Worm (Caenorhabditis elegans) whole organism, mixed stage, embryonic: ENCODE results near the gene B0244.4.

ENCODE experiments used
- ham-2 ChIP-seq: fragments of 200-800 bp; sonication (Bioruptor generic); optimal IDR thresholded peaks from 2 replicates; lab custom pipeline; 2018; ENCODE audit warnings: mild to moderate bottlenecking, missing genetic modification characterization, missing compliant biosample characterization
- nhr-76 ChIP-seq: sonication (generic microtip); optimal IDR thresholded peaks from 2 replicates; lab custom pipeline; 2017; ENCODE audit warnings: missing biosample characterization, missing genetic modification characterization

DNA sequence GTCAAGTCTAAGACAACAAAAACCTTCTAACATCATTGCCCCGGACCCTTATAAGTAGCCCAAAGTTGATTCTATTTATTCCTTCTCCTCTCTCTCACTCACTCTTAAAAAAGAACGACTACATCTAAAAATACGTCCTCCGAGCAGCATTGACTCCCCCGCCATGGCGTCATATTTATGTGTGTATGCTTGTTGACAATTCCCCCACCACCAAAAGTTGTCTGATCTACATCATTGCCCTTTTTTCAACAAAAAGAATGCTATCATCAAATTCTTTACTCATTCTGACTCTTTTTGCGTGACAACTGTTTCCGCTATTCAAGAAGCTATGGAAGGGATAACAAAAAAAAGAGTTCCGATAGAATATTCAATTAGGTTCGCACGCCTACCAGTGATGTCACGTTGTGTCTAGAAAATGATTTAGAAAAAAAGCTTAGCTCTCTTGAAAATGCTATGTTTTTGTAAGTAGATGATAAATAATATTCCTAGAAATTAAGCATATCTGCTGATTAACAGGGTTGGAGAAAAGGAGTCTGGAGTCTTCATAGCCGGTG is 10.3 kb downstream of the B0244.4 start:
- no peak for TF ChIP-seq ham-2 (GFP tag; lab: Kevin White, UChicago)
- TF ChIP-seq nhr-76 (tag; lab: Kevin White, UChicago) = no peak
